Worm (Caenorhabditis elegans): Measurements from ENCODE around the gene marc-1.

Gene marc-1

ce11 chrV:9784215-9784614 is 44.7 kb downstream of the marc-1 start:
- no peak for TF ChIP-seq egl-27 (tag; optimal IDR thresholded peaks at IDR 0.05)
- no peak for TF ChIP-seq ctbp-1 (GFP tag; IDR thresholded peaks at IDR 0.05)
- no peak for TF ChIP-seq zip-11 (GFP tag; IDR thresholded peaks at IDR 0.05)
- no peak for TF ChIP-seq F49E8.2 (tag; optimal IDR thresholded peaks at IDR 0.05; ENCODE audit: borderline replicate concordance)
- TF ChIP-seq spr-3 (GFP tag; optimal IDR thresholded peaks at IDR 0.05), result no peak
- no peak for TF ChIP-seq F26F4.8 (GFP tag; conservative IDR thresholded peaks at IDR 0.05)
- TF ChIP-seq mdl-1 (tag; optimal IDR thresholded peaks at IDR 0.05), result no peak
- TF ChIP-seq fkh-10 (GFP tag; optimal IDR thresholded peaks at IDR 0.05), result no peak
- no peak for TF ChIP-seq nhr-10 (tag; optimal IDR thresholded peaks at IDR 0.05)
- no peak for TF ChIP-seq spr-1 (tag; optimal IDR thresholded peaks at IDR 0.05)
- TF ChIP-seq attf-4 (tag; optimal IDR thresholded peaks at IDR 0.05), result no peak
- TF ChIP-seq ceh-28 (tag; optimal IDR thresholded peaks at IDR 0.05), result no peak
- TF ChIP-seq nhr-25 (tag; optimal IDR thresholded peaks at IDR 0.05; ENCODE audit: borderline replicate concordance, insufficient read depth), result no peak
- no peak for TF ChIP-seq fos-1 (tag; optimal IDR thresholded peaks at IDR 0.05)
- TF ChIP-seq dmd-6 (GFP tag; IDR thresholded peaks at IDR 0.05), result no peak
- TF ChIP-seq ZK337.2 (GFP tag; IDR thresholded peaks at IDR 0.05), result no peak
- no peak for TF ChIP-seq nhr-76 (tag; optimal IDR thresholded peaks at IDR 0.05)
- TF ChIP-seq lin-1 (GFP tag; IDR thresholded peaks at IDR 0.05), result no peak

- peak; percentile 3 for TF ChIP-seq dve-1 (tag; optimal IDR thresholded peaks at IDR 0.05; ENCODE audit: insufficient read depth)
- peak; percentile 19 for TF ChIP-seq nhr-48 (tag; optimal IDR thresholded peaks at IDR 0.05)
- TF ChIP-seq zfp-3 (GFP tag; conservative IDR thresholded peaks at IDR 0.05), result 0 out of 2 replicates have a peak, but pooled peaks have one; percentile 10
- no peak for TF ChIP-seq skn-1 (tag; optimal IDR thresholded peaks at IDR 0.05)
- TF ChIP-seq arid-1 (GFP tag; conservative IDR thresholded peaks at IDR 0.05), result 0 out of 2 replicates have a peak, but pooled peaks have one; percentile 21
- peak; percentile 36 for TF ChIP-seq Y5F2A.4 (GFP tag; optimal IDR thresholded peaks at IDR 0.05)
- TF ChIP-seq sdz-12 (GFP tag; optimal IDR thresholded peaks at IDR 0.05), result peak; percentile 80
- peak in 1 of 2 experiments; percentile 49 for TF ChIP-seq unc-62 (GFP tag; optimal IDR thresholded peaks at IDR 0.05 in 1 of 2)
- TF ChIP-seq unc-62 (tag; optimal IDR thresholded peaks at IDR 0.05), result no peak
- TF ChIP-seq mep-1 (tag; optimal IDR thresholded peaks at IDR 0.05), result peak; percentile 9
- no peak for TF ChIP-seq T20F7.1 (GFP tag; optimal IDR thresholded peaks at IDR 0.05)
- no peak for TF ChIP-seq egl-27 (tag; optimal IDR thresholded peaks at IDR 0.05)
- peak; percentile 19 for TF ChIP-seq mes-2 (tag; optimal IDR thresholded peaks at IDR 0.05; ENCODE audit: poor library complexity, severe bottlenecking)
- TF ChIP-seq ceh-28 (tag; optimal IDR thresholded peaks at IDR 0.05), result no peak
- peak; percentile 22 for TF ChIP-seq hlh-11 (tag; optimal IDR thresholded peaks at IDR 0.05)
- TF ChIP-seq unc-130 (GFP tag; optimal IDR thresholded peaks at IDR 0.05), result peak; percentile 10
- TF ChIP-seq jun-1 (tag; optimal IDR thresholded peaks at IDR 0.05), result no peak
- TF ChIP-seq dmd-9 (GFP tag; IDR thresholded peaks at IDR 0.05), result 0 out of 2 replicates have a peak, but pooled peaks have one; percentile 30
- peak; percentile 44; the same call in 1 of the 2 replicates for TF ChIP-seq snpc-1.2 (GFP tag; IDR thresholded peaks at IDR 0.05)
- TF ChIP-seq spr-3 (GFP tag; optimal IDR thresholded peaks at IDR 0.05), result peak; percentile 24
- TF ChIP-seq nhr-102 (tag; optimal IDR thresholded peaks at IDR 0.05), result peak; percentile 26
- TF ChIP-seq dmd-6 (GFP tag; IDR thresholded peaks at IDR 0.05), result peak; percentile 16; the same call in 1 of the 2 replicates
- peak; percentile 32; the same call in 1 of the 2 replicates for TF ChIP-seq lin-38 (GFP tag; IDR thresholded peaks at IDR 0.05)
- peak; percentile 0 for TF ChIP-seq nhr-111 (GFP tag; optimal IDR thresholded peaks at IDR 0.05)
- TF ChIP-seq F26F4.8 (GFP tag; conservative IDR thresholded peaks at IDR 0.05), result no peak
- TF ChIP-seq daf-16 (GFP tag; optimal IDR thresholded peaks at IDR 0.05), result no peak
- TF ChIP-seq daf-16 (tag; optimal IDR thresholded peaks at IDR 0.05), result no peak
- TF ChIP-seq ama-1 (optimal IDR thresholded peaks at IDR 0.05), result peak; percentile 88
- TF ChIP-seq php-3 (GFP tag; IDR thresholded peaks at IDR 0.05), result 0 out of 2 replicates have a peak, but pooled peaks have one; percentile 8
- TF ChIP-seq lsy-2 (tag; optimal IDR thresholded peaks at IDR 0.05), result peak in 1 of 2 experiments; percentile 30
- peak; percentile 94 for TF ChIP-seq aha-1 (tag)
Observed at ce11 chrV:9786721-9787131, 47.2 kb downstream of the marc-1 start, which contains the start of gene F46B6.6. F46B6.6 (minus strand) TSS chrV:9786868.

All from whole organism, L4 larva.